Fruit fly (Drosophila melanogaster): Measurements from ENCODE around the gene CG5151.

dm6 chr3L:16192561-16193355 lies 28.3 kb upstream of the CG5151 start:
- TF ChIP-seq ttk (optimal IDR thresholded peaks at IDR 0.05) (no peak), psq (optimal IDR thresholded peaks at IDR 0.05) (no peak), Myc (optimal IDR thresholded peaks at IDR 0.05) (no peak), Sin3A (optimal IDR thresholded peaks at IDR 0.05) (no peak), insv (optimal IDR thresholded peaks at IDR 0.05) (no peak)

Measured in Kc167 (cell line).